Worm (Caenorhabditis elegans) whole organism, mixed stage, embryonic: Measurements from ENCODE around the gene pus-1.

ENCODE experiments used
- M03D4.4 ChIP-seq: sonication (generic microtip); optimal IDR thresholded peaks from 2 replicates; lab custom pipeline; 2017; ENCODE audit warnings: mild to moderate bottlenecking, missing genetic modification characterization, missing compliant biosample characterization
- bed-3 ChIP-seq: fragments of 200-800 bp; sonication (Bioruptor generic); optimal IDR thresholded peaks from 3 replicates; lab custom pipeline; 2018; ENCODE audit warnings: mild to moderate bottlenecking, missing genetic modification characterization, moderate library complexity, missing compliant biosample characterization
- blmp-1 ChIP-seq: fragments of 150-350 bp; optimal IDR thresholded peaks from 2 replicates; lab custom pipeline; 2014; ENCODE audit warnings: missing biosample characterization, missing genetic modification characterization
- ceh-39 ChIP-seq: fragments of 150-350 bp; optimal IDR thresholded peaks from 2 replicates; lab custom pipeline; 2014; ENCODE audit warnings: missing biosample characterization, missing genetic modification characterization
- ceh-43 ChIP-seq: fragments of 200-800 bp; sonication (Bioruptor generic); optimal IDR thresholded peaks from 2 replicates; lab custom pipeline; 2018; ENCODE audit warnings: mild to moderate bottlenecking, missing genetic modification characterization, moderate library complexity, missing compliant biosample characterization
- ceh-83 ChIP-seq: fragments of 200-800 bp; sonication (Bioruptor generic); optimal IDR thresholded peaks from 2 replicates; lab custom pipeline; 2018; ENCODE audit warnings: mild to moderate bottlenecking, missing genetic modification characterization, missing compliant biosample characterization
- ces-1 ChIP-seq: fragments of 150-350 bp; optimal IDR thresholded peaks from 2 replicates; lab custom pipeline; 2014; ENCODE audit warnings: missing biosample characterization, missing genetic modification reagents, missing genetic modification characterization
- cnd-1 ChIP-seq: fragments of 200-800 bp; sonication (Bioruptor generic); optimal IDR thresholded peaks from 2 replicates; lab custom pipeline; 2018; ENCODE audit warnings: mild to moderate bottlenecking, missing genetic modification characterization, missing compliant biosample characterization
- drap-1 ChIP-seq: fragments of 200-800 bp; sonication (Bioruptor generic); optimal IDR thresholded peaks from 3 replicates; lab custom pipeline; 2018; ENCODE audit warnings: mild to moderate bottlenecking, missing genetic modification characterization, missing compliant biosample characterization
- elt-1 ChIP-seq: sonication (generic microtip); optimal IDR thresholded peaks from 2 replicates; lab custom pipeline; 2017; ENCODE audit warnings: missing genetic modification characterization, mild to moderate bottlenecking, missing compliant biosample characterization, antibody characterized with exemption, moderate library complexity, borderline replicate concordance; ENCODE audit not compliant: insufficient read depth
- elt-3 ChIP-seq: fragments of 150-350 bp; optimal IDR thresholded peaks from 2 replicates; lab custom pipeline; 2014; ENCODE audit warnings: missing biosample characterization, missing genetic modification characterization
- flh-1 ChIP-seq: fragments of 200-800 bp; sonication (Bioruptor generic); optimal IDR thresholded peaks from 2 replicates; lab custom pipeline; 2018; ENCODE audit warnings: mild to moderate bottlenecking, missing genetic modification characterization, moderate library complexity, missing compliant biosample characterization
- hlh-1 ChIP-seq: fragments of 150-350 bp; optimal IDR thresholded peaks from 2 replicates; lab custom pipeline; 2014; ENCODE audit warnings: missing biosample characterization, missing genetic modification reagents, missing genetic modification characterization
- lin-13 ChIP-seq: fragments of 150-350 bp; optimal IDR thresholded peaks from 2 replicates; lab custom pipeline; 2014; ENCODE audit warnings: missing biosample characterization, missing genetic modification characterization
- lin-32 ChIP-seq: fragments of 200-800 bp; sonication (Bioruptor generic); optimal IDR thresholded peaks from 2 replicates; lab custom pipeline; 2018; ENCODE audit warnings: mild to moderate bottlenecking, missing genetic modification characterization, missing compliant biosample characterization
- lsy-2 ChIP-seq: fragments of 150-350 bp; optimal IDR thresholded peaks from 2 replicates; lab custom pipeline; 2014; ENCODE audit warnings: missing biosample characterization, missing genetic modification characterization
- mab-5 ChIP-seq: fragments of 150-350 bp; optimal IDR thresholded peaks from 2 replicates; lab custom pipeline; 2014; ENCODE audit warnings: missing biosample characterization, missing genetic modification characterization
- mep-1 ChIP-seq: fragments of 150-350 bp; optimal IDR thresholded peaks from 2 replicates; lab custom pipeline; 2017; ENCODE audit warnings: missing biosample characterization, missing genetic modification reagents, missing genetic modification characterization, inconsistent platforms
- mls-2 ChIP-seq: sonication (generic microtip); optimal IDR thresholded peaks from 2 replicates; lab custom pipeline; 2016; ENCODE audit warnings: mild to moderate bottlenecking, missing genetic modification characterization, moderate library complexity, missing compliant biosample characterization
- nhr-12 ChIP-seq: fragments of 150-350 bp; optimal IDR thresholded peaks from 2 replicates; lab custom pipeline; 2014; ENCODE audit warnings: missing biosample characterization, missing genetic modification characterization
- nhr-2 ChIP-seq: fragments of 150-350 bp; optimal IDR thresholded peaks from 2 replicates; lab custom pipeline; 2014; ENCODE audit warnings: missing biosample characterization, missing genetic modification characterization
- nhr-237 ChIP-seq: fragments of 150-350 bp; optimal IDR thresholded peaks from 2 replicates; lab custom pipeline; 2014; ENCODE audit warnings: missing biosample characterization, missing genetic modification characterization
- nhr-28 ChIP-seq: fragments of 150-350 bp; optimal IDR thresholded peaks from 2 replicates; lab custom pipeline; 2014; ENCODE audit warnings: missing biosample characterization, missing genetic modification characterization
- nhr-76 ChIP-seq: sonication (generic microtip); optimal IDR thresholded peaks from 2 replicates; lab custom pipeline; 2017; ENCODE audit warnings: missing biosample characterization, missing genetic modification characterization
- pha-4 ChIP-seq: fragments of 150-350 bp; optimal IDR thresholded peaks from 2 replicates; lab custom pipeline; 2018; ENCODE audit warnings: missing biosample characterization, missing genetic modification reagents, missing genetic modification characterization
- sem-2 ChIP-seq: fragments of 200-800 bp; sonication (Bioruptor generic); optimal IDR thresholded peaks from 2 replicates; lab custom pipeline; 2018; ENCODE audit warnings: mild to moderate bottlenecking, missing genetic modification characterization, missing compliant biosample characterization
- snpc-4 ChIP-seq: fragments of 150-350 bp; optimal IDR thresholded peaks from 2 replicates; lab custom pipeline; 2014; ENCODE audit warnings: missing biosample characterization, missing genetic modification characterization
- sptf-1 ChIP-seq: sonication (generic microtip); optimal IDR thresholded peaks from 2 replicates; lab custom pipeline; 2017; ENCODE audit warnings: mild to moderate bottlenecking, missing genetic modification characterization, moderate library complexity, missing compliant biosample characterization
- tbx-8 ChIP-seq: fragments of 200-800 bp; sonication (Bioruptor generic); optimal IDR thresholded peaks from 2 replicates; lab custom pipeline; 2018; ENCODE audit warnings: mild to moderate bottlenecking, missing genetic modification characterization, moderate library complexity, missing compliant biosample characterization
- unc-120 ChIP-seq: sonication (generic microtip); optimal IDR thresholded peaks from 2 replicates; lab custom pipeline; 2017; ENCODE audit warnings: missing genetic modification characterization, missing compliant biosample characterization; ENCODE audit not compliant: poor library complexity, severe bottlenecking
- unc-39 ChIP-seq: fragments of 150-350 bp; optimal IDR thresholded peaks from 2 replicates; lab custom pipeline; 2014; ENCODE audit warnings: missing biosample characterization, missing genetic modification characterization
- unc-62 ChIP-seq: fragments of 150-350 bp; optimal IDR thresholded peaks from 2 replicates; lab custom pipeline; 2014; ENCODE audit warnings: missing biosample characterization, missing genetic modification reagents, missing genetic modification characterization
- zip-8 ChIP-seq: fragments of 150-350 bp; optimal IDR thresholded peaks from 2 replicates; lab custom pipeline; 2014; ENCODE audit warnings: missing biosample characterization, missing genetic modification characterization

The pus-1 gene

DNA sequence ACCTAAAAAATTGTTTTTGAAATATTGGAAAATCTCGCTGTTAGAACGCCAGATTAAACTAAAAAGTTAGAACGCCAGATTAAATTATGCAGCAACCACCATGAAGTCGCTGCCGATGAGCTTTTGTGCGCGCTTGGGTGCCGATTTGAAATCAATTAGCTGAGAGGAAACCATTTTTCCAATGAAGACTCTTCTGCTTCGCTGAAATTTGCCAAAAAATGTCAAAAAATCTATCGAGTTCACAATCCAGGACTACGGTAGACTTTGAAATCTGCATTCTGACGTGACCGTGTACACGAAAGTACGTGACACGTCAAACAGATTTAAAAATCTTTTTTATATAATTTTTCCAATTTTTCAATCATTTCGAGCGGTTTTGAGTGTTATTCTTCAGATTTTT lies 5.8 kb downstream of the pus-1 start, which contains the start of gene immt-2:
immt-2 (plus strand) TSS at position 301 of the 400 bp plus-strand sequence.
- TF ChIP-seq unc-120 (tag; lab: Kevin White, UChicago) (no peak), M03D4.4 (tag; lab: Kevin White, UChicago) (no peak), mls-2 (tag; lab: Kevin White, UChicago) (no peak), mab-5 (no peak), drap-1 (GFP tag; lab: Kevin White, UChicago) (no peak), lin-13 (tag; lab: Kevin White, UChicago) (no peak), nhr-28 (no peak), ces-1 (GFP tag; lab: Kevin White, UChicago) (no peak), tbx-8 (GFP tag; lab: Kevin White, UChicago) (no peak), unc-39 (tag; lab: Kevin White, UChicago) (no peak), bed-3 (no peak), nhr-237 (tag; lab: Kevin White, UChicago) (no peak), sem-2 (GFP tag; lab: Kevin White, UChicago) (no peak), nhr-76 (tag; lab: Kevin White, UChicago) (no peak), sptf-1 (tag; lab: Kevin White, UChicago) (no peak), unc-62 (GFP tag; lab: Kevin White, UChicago) (no peak), snpc-4 (tag; lab: Kevin White, UChicago) (no peak)

ce11 chrV:16786012-16786411 lies 8.7 kb downstream of the pus-1 start:
- TF ChIP-seq unc-39 (tag; lab: Kevin White, UChicago), result no peak
- no peak for TF ChIP-seq pha-4
- TF ChIP-seq unc-120 (tag; lab: Kevin White, UChicago), result no peak
- TF ChIP-seq nhr-12 (tag; lab: Kevin White, UChicago), result no peak
- no peak for TF ChIP-seq lin-32
- TF ChIP-seq ceh-83 (GFP tag; lab: Kevin White, UChicago), result no peak
- no peak for TF ChIP-seq nhr-76 (tag; lab: Kevin White, UChicago)
- TF ChIP-seq flh-1 (GFP tag; lab: Kevin White, UChicago), result no peak
- TF ChIP-seq lsy-2 (tag; lab: Kevin White, UChicago), result no peak
- TF ChIP-seq ceh-39 (tag; lab: Kevin White, UChicago), result no peak
- TF ChIP-seq M03D4.4 (tag; lab: Kevin White, UChicago), result no peak
- TF ChIP-seq sem-2 (GFP tag; lab: Kevin White, UChicago), result no peak
- no peak for TF ChIP-seq elt-3
- no peak for TF ChIP-seq elt-1
- TF ChIP-seq mab-5, result no peak
- no peak for TF ChIP-seq snpc-4 (tag; lab: Kevin White, UChicago)
- TF ChIP-seq, all 35 proteins: peak for 0

DNA sequence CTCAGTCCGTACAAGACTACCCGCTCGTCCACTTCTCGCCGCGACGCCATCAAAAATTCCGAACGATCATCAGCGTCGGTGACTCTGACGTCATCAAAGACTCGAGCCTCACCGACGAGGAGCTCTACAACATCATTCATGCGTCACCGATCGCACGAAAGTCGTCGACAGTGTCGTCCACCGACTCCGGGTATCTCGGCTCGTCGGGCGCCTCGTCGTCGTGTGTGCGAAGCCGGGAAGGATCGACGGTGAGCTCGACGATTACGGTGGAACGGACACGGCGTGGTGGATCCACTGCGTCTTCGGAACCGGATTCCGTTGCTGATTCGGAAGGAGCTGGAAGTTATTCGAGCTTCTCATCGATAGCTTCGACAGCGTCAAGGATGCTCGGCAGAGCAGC lies 9.9 kb downstream of the pus-1 start:
- TF ChIP-seq cnd-1 (tag; lab: Kevin White, UChicago) (no peak), sem-2 (GFP tag; lab: Kevin White, UChicago) (no peak), blmp-1 (tag; lab: Kevin White, UChicago) (no peak), pha-4 (no peak), hlh-1 (tag; lab: Kevin White, UChicago) (no peak), ceh-43 (GFP tag; lab: Kevin White, UChicago) (no peak), nhr-237 (tag; lab: Kevin White, UChicago) (no peak), ces-1 (GFP tag; lab: Kevin White, UChicago) (no peak), unc-39 (tag; lab: Kevin White, UChicago) (no peak), tbx-8 (GFP tag; lab: Kevin White, UChicago) (no peak), nhr-2 (tag; lab: Kevin White, UChicago) (no peak), nhr-76 (tag; lab: Kevin White, UChicago) (no peak), elt-3 (no peak)

- TF ChIP-seq pha-4, result no peak
These were observed 12.8 kb downstream of the pus-1 start for ce11 chrV:16781974-16782373.

ce11 chrV:16780554-16780953 lies 14.2 kb downstream of the pus-1 start:
- no peak for TF ChIP-seq flh-1 (GFP tag; lab: Kevin White, UChicago)
- TF ChIP-seq lin-13 (tag; lab: Kevin White, UChicago), result no peak
- TF ChIP-seq nhr-76 (tag; lab: Kevin White, UChicago), result no peak
- TF ChIP-seq nhr-237 (tag; lab: Kevin White, UChicago), result no peak
- no peak for TF ChIP-seq cnd-1 (tag; lab: Kevin White, UChicago)
- no peak for TF ChIP-seq nhr-28
- no peak for TF ChIP-seq zip-8
- TF ChIP-seq unc-120 (tag; lab: Kevin White, UChicago), result no peak
- no peak for TF ChIP-seq ces-1 (GFP tag; lab: Kevin White, UChicago)
- no peak for TF ChIP-seq mep-1
- no peak for TF ChIP-seq snpc-4 (tag; lab: Kevin White, UChicago)
- TF ChIP-seq M03D4.4 (tag; lab: Kevin White, UChicago), result no peak
- TF ChIP-seq mab-5, result no peak
- no peak for TF ChIP-seq sem-2 (GFP tag; lab: Kevin White, UChicago)
- no peak for TF ChIP-seq lsy-2 (tag; lab: Kevin White, UChicago)
- no peak for TF ChIP-seq ceh-83 (GFP tag; lab: Kevin White, UChicago)
